Fruit fly (Drosophila melanogaster) whole organism, wandering third instar larva: ENCODE measurements around the gene h-cup.

Source experiments
- Abd-B ChIP-seq: fragments of >200 bp; optimal IDR thresholded peaks from 2 replicates; lab custom pipeline; 2017; ENCODE audit warnings: missing biosample characterization, missing genetic modification characterization
- CG32264 ChIP-seq: fragments of 200-800 bp; sonication (Bioruptor generic); optimal IDR thresholded peaks from 2 replicates; lab custom pipeline; 2016; ENCODE audit warnings: missing biosample characterization, missing genetic modification characterization
- CG9705 ChIP-seq: fragments of 200-800 bp; sonication (Bioruptor generic); optimal IDR thresholded peaks from 2 replicates; lab custom pipeline; 2018; ENCODE audit warnings: missing biosample characterization, mild to moderate bottlenecking, missing genetic modification characterization
- CrebA ChIP-seq: fragments of 200-800 bp; sonication (Bioruptor generic); optimal IDR thresholded peaks from 2 replicates; lab custom pipeline; 2016; ENCODE audit warnings: missing biosample characterization, mild to moderate bottlenecking, missing genetic modification characterization, borderline replicate concordance
- Dfd ChIP-seq: fragments of >200 bp; optimal IDR thresholded peaks from 2 replicates; lab custom pipeline; 2017; ENCODE audit warnings: missing biosample characterization, missing genetic modification characterization
- Dif ChIP-seq: fragments of 200-275, 200-300 bp; sonication (Bioruptor generic); optimal IDR thresholded peaks from 2 replicates; lab custom pipeline; 2018; ENCODE audit warnings: missing biosample characterization, missing genetic modification characterization; ENCODE audit not compliant: partially characterized antibody
- HLH106 ChIP-seq: fragments of 200-800 bp; optimal IDR thresholded peaks from 3 replicates; lab custom pipeline; 2019; ENCODE audit warnings: missing biosample characterization, mild to moderate bottlenecking, missing genetic modification characterization, moderate library complexity
- Hnf4 ChIP-seq: fragments of 200-800 bp; sonication (Bioruptor generic); optimal IDR thresholded peaks from 2 replicates; lab custom pipeline; 2016; ENCODE audit warnings: missing biosample characterization, mild to moderate bottlenecking, missing genetic modification characterization
- Hr78 ChIP-seq: fragments of >200 bp; optimal IDR thresholded peaks from 2 replicates; lab custom pipeline; 2017; ENCODE audit warnings: missing biosample characterization, missing genetic modification characterization
- Jra ChIP-seq: sonication (Bioruptor generic); optimal IDR thresholded peaks from 2 replicates; lab custom pipeline; 2016; ENCODE audit warnings: missing biosample characterization, missing genetic modification characterization
- Mio ChIP-seq: sonication (Bioruptor generic); optimal IDR thresholded peaks from 2 replicates; lab custom pipeline; 2016; ENCODE audit warnings: missing biosample characterization, missing genetic modification characterization
- Myc ChIP-seq: fragments of >200 bp; optimal IDR thresholded peaks from 2 replicates; lab custom pipeline; 2017
- N ChIP-seq: fragments of >200 bp; optimal IDR thresholded peaks from 2 replicates; lab custom pipeline; 2018; ENCODE audit warnings: missing biosample characterization, missing external identifiers, missing genetic modification characterization
- OdsH ChIP-seq: fragments of 200-800 bp; sonication (Bioruptor generic); optimal IDR thresholded peaks from 2 replicates; lab custom pipeline; 2016; ENCODE audit warnings: missing biosample characterization, mild to moderate bottlenecking, missing genetic modification characterization
- Rel ChIP-seq, 2 experiments: fragments of 200-800 bp; sonication (Bioruptor generic) in 1 of 2; optimal IDR thresholded peaks; 2 replicates in 1 of 2; 3 replicates in 1 of 2; lab custom pipeline; 2016 to 2019; ENCODE audit warnings: mild to moderate bottlenecking in 2 of 2, missing biosample characterization in 2 of 2, missing genetic modification characterization in 2 of 2, moderate library complexity in 1 of 2
- Sp1 ChIP-seq: fragments of 200-800 bp; sonication (Bioruptor generic); optimal IDR thresholded peaks from 3 replicates; lab custom pipeline; 2019; ENCODE audit warnings: missing biosample characterization, mild to moderate bottlenecking, missing genetic modification characterization, moderate library complexity
- Vsx2 ChIP-seq: fragments of 200-300, 225-300 bp; sonication (Bioruptor generic); optimal IDR thresholded peaks from 2 replicates; lab custom pipeline; 2018; ENCODE audit warnings: missing biosample characterization, missing genetic modification characterization; ENCODE audit not compliant: partially characterized antibody
- br ChIP-seq: fragments of 200-800 bp; sonication (Bioruptor generic); optimal IDR thresholded peaks from 2 replicates; lab custom pipeline; 2016; ENCODE audit warnings: missing biosample characterization, missing genetic modification characterization
- brk ChIP-seq: fragments of 200-800 bp; sonication (Bioruptor generic); optimal IDR thresholded peaks from 2 replicates; lab custom pipeline; 2016; ENCODE audit warnings: missing biosample characterization, mild to moderate bottlenecking, missing genetic modification characterization
- dl ChIP-seq, 2 experiments: fragments of 175-275, 200-275 bp in 1 of 2; fragments of 200-275 bp in 1 of 2; sonication (Bioruptor generic); optimal IDR thresholded peaks; lab custom pipeline; 2018; ENCODE audit warnings: mild to moderate bottlenecking in 2 of 2, missing biosample characterization in 2 of 2, missing genetic modification characterization in 2 of 2, moderate library complexity in 2 of 2; ENCODE audit not compliant: partially characterized antibody in 2 of 2, insufficient read depth in 1 of 2
- dsf ChIP-seq: sonication (Bioruptor generic); optimal IDR thresholded peaks from 2 replicates; lab custom pipeline; 2016; ENCODE audit warnings: missing biosample characterization, missing genetic modification characterization, borderline replicate concordance
- ey ChIP-seq: fragments of 200-800 bp; sonication (Bioruptor generic); optimal IDR thresholded peaks from 2 replicates; lab custom pipeline; 2016; ENCODE audit warnings: missing biosample characterization, missing genetic modification characterization
- foxo ChIP-seq, 2 experiments: fragments of 200-800 bp; sonication (Bioruptor generic); optimal IDR thresholded peaks; 2 replicates in 1 of 2; 3 replicates in 1 of 2; lab custom pipeline; 2016 to 2017; ENCODE audit warnings: missing biosample characterization in 2 of 2, missing genetic modification characterization in 2 of 2
- fru ChIP-seq: fragments of 200-800 bp; sonication (Bioruptor generic); optimal IDR thresholded peaks from 3 replicates; lab custom pipeline; 2016; ENCODE audit warnings: missing biosample characterization, mild to moderate bottlenecking, missing genetic modification characterization
- jim ChIP-seq: fragments of 175-275, 200-325 bp; sonication (Bioruptor generic); optimal IDR thresholded peaks from 2 replicates; lab custom pipeline; 2016; ENCODE audit warnings: missing biosample characterization, mild to moderate bottlenecking, missing genetic modification characterization
- lola ChIP-seq: fragments of >200 bp; optimal IDR thresholded peaks from 2 replicates; lab custom pipeline; 2017; ENCODE audit warnings: missing biosample characterization, missing genetic modification characterization
- pan ChIP-seq: fragments of >200 bp; optimal IDR thresholded peaks from 2 replicates; lab custom pipeline; 2017
- psq ChIP-seq: fragments of 200-800 bp; sonication (Bioruptor generic); optimal IDR thresholded peaks from 3 replicates; lab custom pipeline; 2017; ENCODE audit warnings: missing biosample characterization, mild to moderate bottlenecking, missing genetic modification characterization, moderate library complexity
- rgr ChIP-seq: fragments of 200-800 bp; sonication (Bioruptor generic); optimal IDR thresholded peaks from 3 replicates; lab custom pipeline; 2016; ENCODE audit warnings: missing biosample characterization, mild to moderate bottlenecking, missing genetic modification characterization
- sage ChIP-seq: fragments of 200-800 bp; sonication (Bioruptor generic); optimal IDR thresholded peaks from 2 replicates; lab custom pipeline; 2016; ENCODE audit warnings: missing biosample characterization, mild to moderate bottlenecking, missing genetic modification characterization
- sv ChIP-seq: fragments of 200-800 bp; sonication (Bioruptor generic); optimal IDR thresholded peaks from 3 replicates; lab custom pipeline; 2016; ENCODE audit warnings: missing biosample characterization, missing genetic modification characterization
- usp ChIP-seq: fragments of >200 bp; optimal IDR thresholded peaks from 2 replicates; lab custom pipeline; 2017; ENCODE audit warnings: missing biosample characterization, missing genetic modification characterization
- woc ChIP-seq: sonication (Bioruptor generic); optimal IDR thresholded peaks from 2 replicates; lab custom pipeline; 2016; ENCODE audit warnings: missing biosample characterization, mild to moderate bottlenecking, missing genetic modification characterization

Gene h-cup

DNA sequence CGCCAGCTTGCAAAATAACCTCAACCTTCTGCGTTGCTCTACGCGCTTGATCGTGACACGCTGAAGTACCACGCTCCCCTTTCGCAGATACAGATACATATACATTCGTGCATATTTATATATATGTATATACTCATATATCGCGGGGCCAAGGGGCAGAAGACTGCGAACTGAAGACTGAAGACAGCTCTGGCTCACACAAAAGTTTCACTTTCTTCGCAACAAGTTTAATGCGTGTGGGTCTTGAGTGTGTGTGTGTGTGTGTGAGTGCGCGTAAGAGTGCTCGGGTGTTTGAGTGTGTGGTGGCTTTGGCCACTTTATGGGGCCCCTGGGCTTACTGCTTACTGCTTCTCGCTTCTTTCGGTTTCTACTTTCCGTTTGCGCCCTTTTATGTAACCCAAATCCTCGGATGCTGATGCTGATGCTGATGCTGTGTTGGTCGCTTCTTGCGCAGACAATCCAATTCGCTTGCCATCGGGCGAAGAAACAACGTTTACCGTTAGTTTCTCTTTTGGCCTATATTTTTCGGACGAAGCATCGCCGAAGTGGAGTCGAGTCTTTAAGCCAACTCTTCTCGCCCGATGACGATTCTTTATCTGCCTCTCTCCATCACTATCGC, 44.6 kb upstream of the h-cup start:
- TF ChIP-seq Hr78 (no peak), dl (GFP tag; optimal IDR thresholded peaks at IDR 0.05; lab: Kevin White, UChicago; ENCODE audit: insufficient read depth in 1 of 2, partially characterized antibody in 2 of 2) (no peak), Vsx2 (GFP tag; lab: Kevin White, UChicago) (peak; percentile 18), Dfd (GFP tag; lab: Kevin White, UChicago) (peak; percentile 21), CrebA (GFP tag; lab: Kevin White, UChicago) (no peak), Dif (GFP tag; lab: Kevin White, UChicago) (peak; percentile 24), Mio (GFP tag; lab: Kevin White, UChicago) (no peak), ey (no peak), Hnf4 (GFP tag; lab: Kevin White, UChicago) (no peak), HLH106 (tag; lab: Kevin White, UChicago) (no peak), Abd-B (GFP tag; lab: Kevin White, UChicago) (no peak), rgr (no peak)

DNA sequence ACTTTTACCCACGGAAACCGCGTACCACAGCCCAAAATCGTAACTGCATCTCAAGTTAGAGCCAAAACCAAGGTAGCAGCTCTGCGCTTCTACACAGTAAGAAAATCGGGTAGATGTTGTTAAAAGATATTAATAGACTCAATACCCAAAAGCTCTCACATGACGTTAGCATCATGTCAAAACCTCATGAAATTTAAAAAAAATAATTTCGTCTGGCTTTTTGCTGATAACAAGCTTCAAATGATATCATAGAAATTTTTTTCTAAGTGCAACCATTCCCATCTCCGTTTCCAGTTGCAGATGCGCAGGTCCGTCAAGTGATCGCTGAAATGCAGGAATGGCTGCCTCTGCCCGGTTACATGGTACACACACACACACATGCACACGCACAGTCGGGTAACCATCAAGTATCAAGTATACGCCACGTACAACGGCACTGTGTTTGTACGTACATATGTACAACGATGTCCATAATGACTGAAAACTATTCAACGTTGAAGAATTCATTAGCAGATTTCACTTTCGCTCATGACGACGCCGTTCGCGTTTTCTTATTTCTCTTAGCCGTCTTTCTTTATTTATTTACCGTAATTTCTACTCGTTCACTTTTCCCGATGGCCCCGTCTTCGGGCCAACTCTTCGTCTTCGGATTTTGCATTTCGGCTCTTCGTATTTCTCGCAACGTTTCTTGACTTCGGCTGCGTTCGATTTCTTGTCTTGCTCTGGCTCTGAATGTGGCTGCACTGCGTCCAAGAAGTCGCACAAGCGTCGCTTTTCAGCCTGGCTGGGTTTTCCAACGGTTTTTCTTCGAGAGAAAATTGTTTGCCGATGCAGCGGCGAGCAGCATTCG, 43.1 kb upstream of the h-cup start:
- TF ChIP-seq Dif (GFP tag; lab: Kevin White, UChicago) (no peak), fru (GFP tag; lab: Kevin White, UChicago) (no peak), lola (no peak), Dfd (GFP tag; lab: Kevin White, UChicago) (no peak), sage (GFP tag; lab: Kevin White, UChicago) (no peak), rgr (no peak)

DNA sequence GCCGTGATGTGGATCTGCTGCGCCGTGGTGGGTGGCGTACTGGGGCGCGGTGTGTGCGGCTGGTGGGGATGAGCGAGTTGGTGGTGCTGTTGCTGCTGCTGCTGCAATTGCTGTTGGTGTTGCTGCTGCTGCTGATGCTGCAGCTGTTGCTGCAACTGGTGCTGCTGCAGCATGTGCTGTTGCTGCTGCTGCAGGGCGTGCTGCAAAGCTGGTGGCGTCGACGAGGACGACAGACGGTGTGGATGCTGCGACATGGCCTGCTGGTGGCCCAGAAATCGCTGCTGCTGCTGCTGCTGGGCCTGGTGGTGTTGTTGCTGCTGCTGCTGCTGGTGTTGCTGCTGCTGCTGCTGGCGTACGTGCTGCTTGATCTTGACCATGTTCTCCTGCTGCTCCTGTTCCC, 41.4 kb upstream of the h-cup start:
- TF ChIP-seq N (GFP tag; lab: Kevin White, UChicago), result no peak
- peak; percentile 98 for TF ChIP-seq Dfd (GFP tag; lab: Kevin White, UChicago)
- TF ChIP-seq, all 38 proteins: peak for 1

DNA sequence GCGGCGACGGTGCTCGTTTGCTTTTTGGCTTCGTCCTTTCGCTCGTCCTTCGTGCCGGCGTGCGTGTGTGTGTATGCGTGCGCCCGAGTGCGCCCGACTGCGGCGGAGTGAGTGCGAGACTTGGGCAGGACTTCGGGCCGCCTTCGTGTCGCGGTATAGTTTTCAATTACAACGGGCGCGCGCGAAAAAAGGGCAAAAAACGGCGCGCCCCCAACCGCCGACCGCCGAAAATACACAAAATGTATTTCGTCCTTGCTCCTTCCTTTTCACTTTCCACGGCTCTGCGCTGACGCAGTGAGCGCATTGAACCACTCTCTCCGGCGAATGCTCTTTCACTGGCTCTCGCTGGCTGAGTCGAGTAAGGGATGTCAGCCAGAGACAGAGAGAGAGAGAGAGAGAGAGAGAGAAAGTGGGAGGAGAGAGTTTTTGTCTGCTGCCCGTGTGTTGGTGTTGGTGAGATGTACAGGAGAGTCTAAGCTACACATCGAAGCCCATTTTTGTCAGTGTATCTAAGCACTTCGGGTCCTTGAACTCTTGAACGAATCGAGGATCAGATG, 37.7 kb upstream of the h-cup start:
- no peak for TF ChIP-seq fru (GFP tag; lab: Kevin White, UChicago)
- no peak for TF ChIP-seq Vsx2 (GFP tag; lab: Kevin White, UChicago)
- peak in 1 of 2 experiments; percentile 61 for TF ChIP-seq dl (GFP tag; optimal IDR thresholded peaks at IDR 0.05; lab: Kevin White, UChicago; ENCODE audit: insufficient read depth in 1 of 2, partially characterized antibody in 2 of 2)
- peak; percentile 77 for TF ChIP-seq pan (lab: Kevin White, UChicago)
- TF ChIP-seq Sp1, result no peak
- TF ChIP-seq Dfd (GFP tag; lab: Kevin White, UChicago), result peak; percentile 4
- no peak for TF ChIP-seq Rel (GFP tag; optimal IDR thresholded peaks at IDR 0.05; lab: Kevin White, UChicago)
- no peak for TF ChIP-seq Rel (tag; optimal IDR thresholded peaks at IDR 0.05; lab: Kevin White, UChicago)
- TF ChIP-seq CrebA (GFP tag; lab: Kevin White, UChicago), result no peak
- TF ChIP-seq psq (GFP tag; lab: Kevin White, UChicago), result peak; percentile 14
- TF ChIP-seq Dif (GFP tag; lab: Kevin White, UChicago), result peak; percentile 70

DNA sequence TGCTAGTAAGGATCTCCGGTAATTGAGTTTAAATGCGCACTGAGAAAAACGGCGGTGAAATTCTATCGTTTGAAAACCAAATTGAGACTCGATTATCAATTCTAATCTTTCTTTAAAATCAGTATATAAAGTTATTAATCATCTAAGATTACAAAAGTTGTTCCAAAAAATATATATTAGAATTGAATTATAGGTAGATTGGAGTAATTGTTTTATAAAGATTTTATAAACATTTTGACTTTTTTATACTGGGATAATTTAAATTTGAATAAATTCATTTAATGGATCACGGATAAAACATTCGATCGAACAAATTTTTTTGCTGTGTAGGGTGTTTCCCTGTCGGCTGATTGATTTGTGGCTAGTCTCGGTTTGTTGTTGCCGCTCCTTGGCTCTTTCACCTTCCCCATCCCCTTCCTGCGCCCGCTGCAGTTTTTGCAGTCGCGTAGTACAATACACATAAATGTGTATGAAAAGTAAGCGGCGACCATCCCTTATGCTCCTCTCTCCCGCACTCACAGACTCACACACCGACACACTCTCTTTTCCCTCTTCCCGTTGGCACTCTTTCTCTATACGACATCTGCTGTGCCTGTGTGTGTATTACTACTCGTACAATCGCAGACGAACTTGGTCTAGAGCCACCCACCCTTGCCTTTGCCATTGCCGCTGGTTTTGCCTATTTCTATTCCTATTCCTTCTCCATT, 36.2 kb upstream of the h-cup start:
- peak; percentile 1 for TF ChIP-seq br
- peak; percentile 42 for TF ChIP-seq OdsH
- no peak for TF ChIP-seq usp
- no peak for TF ChIP-seq lola
- no peak for TF ChIP-seq jim (GFP tag; lab: Kevin White, UChicago)
- TF ChIP-seq fru (GFP tag; lab: Kevin White, UChicago), result no peak
- TF ChIP-seq psq (GFP tag; lab: Kevin White, UChicago), result peak; percentile 23
- no peak for TF ChIP-seq pan (lab: Kevin White, UChicago)
- TF ChIP-seq dsf (GFP tag; lab: Kevin White, UChicago), result no peak
- TF ChIP-seq Vsx2 (GFP tag; lab: Kevin White, UChicago), result no peak
- peak; percentile 49 for TF ChIP-seq sv (GFP tag; lab: Kevin White, UChicago)
- TF ChIP-seq CrebA (GFP tag; lab: Kevin White, UChicago), result no peak
- TF ChIP-seq foxo (GFP tag; optimal IDR thresholded peaks at IDR 0.05; lab: Kevin White, UChicago), result peak in 1 of 2 experiments; percentile 57
- TF ChIP-seq CG9705, result no peak
- no peak for TF ChIP-seq Hr78
- no peak for TF ChIP-seq brk (GFP tag; lab: Kevin White, UChicago)
- TF ChIP-seq sage (GFP tag; lab: Kevin White, UChicago), result no peak
- TF ChIP-seq Abd-B (GFP tag; lab: Kevin White, UChicago), result no peak
- no peak for TF ChIP-seq N (GFP tag; lab: Kevin White, UChicago)
- no peak for TF ChIP-seq Myc (lab: Kevin White, UChicago)
- TF ChIP-seq CG32264 (GFP tag; lab: Kevin White, UChicago), result no peak
- no peak for TF ChIP-seq Jra
- TF ChIP-seq Dfd (GFP tag; lab: Kevin White, UChicago), result no peak
- peak; percentile 18 for TF ChIP-seq ey
- TF ChIP-seq Mio (GFP tag; lab: Kevin White, UChicago), result no peak
- TF ChIP-seq rgr, result peak; percentile 38
- TF ChIP-seq woc (GFP tag; lab: Kevin White, UChicago), result peak; percentile 35
- TF ChIP-seq Hnf4 (GFP tag; lab: Kevin White, UChicago), result no peak
